Fruit fly (Drosophila melanogaster): Measurements from ENCODE around the gene CG10631.

Gene CG10631

dm6 chr2L:19722517-19722916 lies 34.2 kb downstream of the CG10631 start:
- TF ChIP-seq CG15710 (tag; optimal IDR thresholded peaks at IDR 0.05) = no peak
- TF ChIP-seq Ets98B (GFP tag; IDR thresholded peaks at IDR 0.05) = 0 out of 2 replicates have a peak, but pooled peaks have one; percentile 9

- no peak for TF ChIP-seq Ets98B (GFP tag; IDR thresholded peaks at IDR 0.05)
- TF ChIP-seq CG32121 (GFP tag; IDR thresholded peaks at IDR 0.05) = no peak
- no peak for TF ChIP-seq CG17806 (tag; optimal IDR thresholded peaks at IDR 0.05)
- no peak for TF ChIP-seq CG9948 (tag; optimal IDR thresholded peaks at IDR 0.05)
Measured at dm6 chr2L:19700868-19701267, 55.8 kb downstream of the CG10631 start, which contains the start of gene scw. scw (minus strand) TSS chr2L:19700968.

All from whole organism, pupa.